Worm (Caenorhabditis elegans) whole organism, L1 larva: ENCODE results near the gene C46F4.3.

ENCODE experiments used
- Y116A8C.19 ChIP-seq: sonication (generic microtip); optimal IDR thresholded peaks from 2 replicates; lab custom pipeline; 2016; ENCODE audit warnings: missing compliant biosample characterization, missing genetic modification characterization, borderline replicate concordance
- efl-1 ChIP-seq, 4 experiments: fragments of 150-350 bp; optimal IDR thresholded peaks in 3 of 4; peaks in 1 of 4; 1 replicate in 1 of 4; 2 replicates in 3 of 4; lab custom pipeline; 2014; ENCODE audit warnings: missing biosample characterization in 2 of 4, missing genetic modification characterization in 2 of 4, missing genetic modification reagents in 2 of 4
- egl-27 ChIP-seq, 2 experiments: fragments of 150-350 bp in 1 of 2; sonication (generic microtip); optimal IDR thresholded peaks; 3 replicates each; lab custom pipeline; 2017 to 2018; ENCODE audit warnings: missing biosample characterization in 2 of 2, missing genetic modification characterization in 2 of 2, missing genetic modification reagents in 2 of 2
- elt-2 ChIP-seq: sonication (generic microtip); optimal IDR thresholded peaks from 2 replicates; lab custom pipeline; 2016; ENCODE audit warnings: missing genetic modification characterization, mild to moderate bottlenecking, inconsistent platforms, missing compliant biosample characterization, missing genetic modification reagents
- elt-3 ChIP-seq, 6 experiments: fragments of 150-350 bp in 1 of 6; sonication (generic microtip); optimal IDR thresholded peaks; 2 replicates each; lab custom pipeline; 2017 to 2018; ENCODE audit warnings: missing biosample characterization in 6 of 6, missing genetic modification characterization in 6 of 6, inconsistent platforms in 1 of 6
- fkh-10 ChIP-seq: sonication (generic microtip); optimal IDR thresholded peaks from 2 replicates; lab custom pipeline; 2017; ENCODE audit warnings: missing biosample characterization, missing genetic modification reagents, missing genetic modification characterization
- nhr-19 ChIP-seq: fragments of 200-800 bp; sonication (Bioruptor generic); conservative IDR thresholded peaks from 2 replicates; pipeline ENCODE4 v1.3.6; 2022; ENCODE audit warnings: missing genetic modification characterization, missing compliant biosample characterization
- nhr-77 ChIP-seq: fragments of 150-350 bp; optimal IDR thresholded peaks from 2 replicates; lab custom pipeline; 2014; ENCODE audit warnings: missing biosample characterization, missing genetic modification characterization
- sptf-1 ChIP-seq: fragments of 150-350 bp; optimal IDR thresholded peaks from 2 replicates; lab custom pipeline; 2014; ENCODE audit warnings: missing biosample characterization, missing genetic modification characterization

C46F4.3 gene

ce11 chrX:5984581-5985039, 49.0 kb downstream of the C46F4.3 start, which contains the start of gene klp-13 (continued):
- TF ChIP-seq egl-27 (tag; optimal IDR thresholded peaks at IDR 0.05; lab: Kevin White, UChicago), result peak in 1 of 2 experiments; percentile 54
- no peak for TF ChIP-seq Y116A8C.19 (tag; lab: Kevin White, UChicago)
- TF ChIP-seq nhr-77, result peak; percentile 89
- TF ChIP-seq fkh-10 (GFP tag; lab: Kevin White, UChicago), result peak; percentile 72
- no peak for TF ChIP-seq sptf-1 (tag; lab: Kevin White, UChicago)
- TF ChIP-seq nhr-19, result peak; percentile 80
- TF ChIP-seq, all 84 proteins: peak for 55

DNA sequence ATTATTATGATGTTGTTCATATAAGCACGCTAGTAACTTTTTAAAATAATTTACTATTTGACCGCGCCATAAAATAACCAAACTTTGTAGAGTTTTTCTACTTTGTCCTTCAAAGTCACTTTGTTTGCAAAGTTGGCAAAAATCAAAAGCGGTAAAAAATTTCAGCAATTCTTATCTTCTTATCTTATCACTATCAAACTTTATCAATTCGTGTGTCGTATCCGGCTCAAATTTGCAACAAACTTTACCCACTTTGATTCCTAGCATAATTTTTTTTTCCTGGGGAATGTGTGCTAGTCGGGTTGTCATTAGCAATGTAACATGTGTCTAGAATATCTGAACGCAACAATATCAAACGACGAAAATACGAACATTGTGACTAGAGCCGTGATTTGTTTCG, 50.1 kb downstream of the C46F4.3 start:
- no peak for TF ChIP-seq efl-1 (optimal IDR thresholded peaks at IDR 0.05; lab: Kevin White, UChicago)
- TF ChIP-seq efl-1 (GFP tag; optimal IDR thresholded peaks at IDR 0.05 in 1 of 2; lab: Kevin White, UChicago), result peak in 1 of 2 experiments; percentile 17
- TF ChIP-seq elt-2 (tag; lab: Kevin White, UChicago), result peak; percentile 72
- TF ChIP-seq elt-3 (tag; optimal IDR thresholded peaks at IDR 0.05; lab: Kevin White, UChicago), result no peak
